Fruit fly (Drosophila melanogaster) Kc167 (cell line): ENCODE measurements around the gene CLS.

Experiments used
- Sin3A ChIP-seq: fragments of >200 bp; optimal IDR thresholded peaks from 2 replicates; lab custom pipeline; 2018; ENCODE audit warnings: missing external identifiers
- h ChIP-seq: fragments of >200 bp; optimal IDR thresholded peaks from 3 replicates; lab custom pipeline; 2018; ENCODE audit warnings: missing external identifiers
- insv ChIP-seq: fragments of >200 bp; optimal IDR thresholded peaks from 3 replicates; lab custom pipeline; 2018; ENCODE audit warnings: missing external identifiers
- psq ChIP-seq: fragments of >200 bp; optimal IDR thresholded peaks from 2 replicates; lab custom pipeline; 2017; ENCODE audit warnings: missing external identifiers

DNA sequence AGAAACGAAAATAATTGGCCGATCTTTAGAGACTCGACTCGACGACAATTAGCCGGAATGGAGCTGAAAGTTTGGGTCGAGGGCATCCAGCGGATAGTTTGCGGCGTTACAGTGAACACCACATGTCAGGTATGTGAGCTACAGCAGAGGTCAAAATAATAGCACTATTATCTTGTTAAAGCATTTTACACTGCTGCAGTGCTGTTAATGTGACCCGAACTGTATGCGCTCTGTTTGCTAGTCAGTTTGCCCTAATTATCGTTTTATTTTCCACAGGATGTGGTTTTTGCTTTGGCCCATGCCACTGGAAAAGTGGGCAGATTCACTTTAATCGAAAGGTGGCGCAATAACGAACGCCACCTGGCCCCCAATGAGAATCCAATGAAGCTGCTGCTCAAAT, 24.8 kb downstream of the CLS start:
- TF ChIP-seq h (lab: Kevin White, UChicago) (no peak), insv (lab: Kevin White, UChicago) (no peak), psq (lab: Kevin White, UChicago) (no peak), Sin3A (lab: Kevin White, UChicago) (no peak)
